Worm (Caenorhabditis elegans) whole organism, midembryonic: ENCODE measurements around the gene unc-45.

Experiments
- T22C8.4 ChIP-seq: fragments of 200-800 bp; sonication (Bioruptor generic); IDR thresholded peaks from 2 replicates; pipeline ENCODE4 v1.3.6; 2022; ENCODE audit warnings: missing genetic modification characterization, missing compliant biosample characterization
- cog-1 ChIP-seq: sonication (generic microtip); optimal IDR thresholded peaks from 2 replicates; lab custom pipeline; 2016; ENCODE audit warnings: missing genetic modification characterization, missing compliant biosample characterization
- flt-1 ChIP-seq: fragments of 200-800 bp; sonication (Bioruptor generic); IDR thresholded peaks from 2 replicates; pipeline ENCODE4 v1.3.6; 2022; ENCODE audit warnings: missing genetic modification characterization, missing compliant biosample characterization
- klf-2 ChIP-seq: fragments of 200-800 bp; sonication (Bioruptor generic); conservative IDR thresholded peaks from 2 replicates; pipeline ENCODE4 v1.3.6; 2022; ENCODE audit warnings: missing genetic modification reagents, missing genetic modification characterization, missing compliant biosample characterization
- med-1 ChIP-seq: sonication (generic microtip); optimal IDR thresholded peaks from 2 replicates; lab custom pipeline; 2017; ENCODE audit warnings: missing genetic modification characterization, mild to moderate bottlenecking, missing compliant biosample characterization, antibody characterized with exemption, missing genetic modification reagents; ENCODE audit not compliant: insufficient read depth
- ref-1 ChIP-seq: fragments of 200-800 bp; sonication (Bioruptor generic); conservative IDR thresholded peaks from 2 replicates; pipeline ENCODE4 v1.3.6; 2022; ENCODE audit warnings: missing genetic modification reagents, missing genetic modification characterization, missing compliant biosample characterization
- tab-1 ChIP-seq: fragments of 200-800 bp; sonication (Bioruptor generic); IDR thresholded peaks from 2 replicates; pipeline ENCODE4 v1.3.6; 2022; ENCODE audit warnings: missing genetic modification characterization, missing compliant biosample characterization
- ztf-23 ChIP-seq: fragments of 200-800 bp; sonication (Bioruptor generic); IDR thresholded peaks from 2 replicates; pipeline ENCODE4 v1.3.6; 2022; ENCODE audit warnings: missing genetic modification reagents, missing genetic modification characterization, missing compliant biosample characterization
- ztf-29 ChIP-seq: fragments of 200-800 bp; sonication (Bioruptor generic); IDR thresholded peaks from 2 replicates; pipeline ENCODE4 v1.3.6; 2022; ENCODE audit warnings: missing genetic modification reagents, missing genetic modification characterization, missing compliant biosample characterization

Gene unc-45

DNA sequence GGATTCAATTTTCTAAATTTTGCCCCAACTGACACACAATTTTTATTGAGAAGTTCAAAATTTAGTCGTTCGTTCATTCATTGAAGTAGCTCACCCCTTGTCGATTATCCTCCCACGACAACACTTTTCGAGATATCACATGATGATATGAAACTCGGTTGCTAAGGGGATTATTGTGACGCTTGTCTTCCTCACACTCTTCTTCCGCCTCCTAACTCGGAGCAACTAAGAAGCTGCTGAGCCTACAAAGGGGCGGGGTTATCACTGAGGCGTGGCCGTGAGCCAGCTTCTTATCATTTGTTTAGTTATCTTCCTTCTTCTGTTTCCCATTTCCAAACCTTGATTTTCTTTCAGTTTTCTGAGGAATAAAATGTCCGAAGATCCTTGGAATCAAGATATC is 7.8 kb upstream of the unc-45 start, which contains the start of gene F10C5.3:
Gene F10C5.3, plus strand, starts transcription at position 313 of the 400 bp plus-strand sequence.
- no peak for TF ChIP-seq ztf-23 (GFP tag; lab: Robert Waterston, UW)
- TF ChIP-seq ref-1 (GFP tag; lab: Robert Waterston, UW): no peak
- TF ChIP-seq med-1 (GFP tag; lab: Kevin White, UChicago): no peak
- TF ChIP-seq flt-1: no peak

- TF ChIP-seq ztf-23 (GFP tag; lab: Robert Waterston, UW) (no peak), T22C8.4 (GFP tag; lab: Robert Waterston, UW) (no peak), flt-1 (no peak)
Measured at ce11 chrIII:486077-486597, 5.2 kb upstream of the unc-45 start, which contains the start of gene nlp-32. TSS of gene nlp-32 (minus strand) at chrIII:486547.

DNA sequence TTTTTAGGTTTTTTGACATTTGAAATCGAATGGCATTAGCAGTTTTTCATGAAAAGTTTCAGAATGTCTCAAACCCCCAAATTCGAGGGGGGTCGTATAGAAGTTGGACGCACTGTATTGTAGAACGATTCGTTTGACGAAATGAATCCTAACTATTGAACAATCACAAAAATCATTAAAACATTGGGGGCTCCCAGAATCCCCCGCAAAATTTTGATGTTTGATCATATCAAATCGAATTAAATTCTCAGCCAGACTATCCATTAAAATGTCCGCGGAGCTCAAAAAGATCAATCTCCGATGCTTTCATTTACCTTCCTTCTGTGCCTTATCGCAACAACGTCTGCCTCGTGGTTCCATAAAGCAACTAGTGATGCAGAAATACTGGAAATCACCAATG is 2.9 kb upstream of the unc-45 start, which contains the start of gene F30H5.5:
Gene F30H5.5, plus strand, starts transcription at position 301 of the 400 bp plus-strand sequence.
- no peak for TF ChIP-seq T22C8.4 (GFP tag; lab: Robert Waterston, UW)
- no peak for TF ChIP-seq cog-1
- no peak for TF ChIP-seq ref-1 (GFP tag; lab: Robert Waterston, UW)
- TF ChIP-seq ztf-23 (GFP tag; lab: Robert Waterston, UW): no peak
- TF ChIP-seq med-1 (GFP tag; lab: Kevin White, UChicago): no peak
- no peak for TF ChIP-seq ztf-29
- TF ChIP-seq flt-1: no peak
- TF ChIP-seq tab-1 (GFP tag; lab: Robert Waterston, UW): no peak
- TF ChIP-seq klf-2: no peak

- TF ChIP-seq cog-1 (peak; percentile 93), flt-1 (peak; percentile 90), ref-1 (GFP tag; lab: Robert Waterston, UW) (peak; percentile 73), ztf-23 (GFP tag; lab: Robert Waterston, UW) (peak; percentile 95), klf-2 (peak; percentile 89), ztf-29 (peak; percentile 65), med-1 (GFP tag; lab: Kevin White, UChicago) (peak; percentile 54), tab-1 (GFP tag; lab: Robert Waterston, UW) (peak; percentile 91), T22C8.4 (GFP tag; lab: Robert Waterston, UW) (peak; percentile 83)
Measured at ce11 chrIII:502583-502982, 11.2 kb downstream of the unc-45 start.

DNA sequence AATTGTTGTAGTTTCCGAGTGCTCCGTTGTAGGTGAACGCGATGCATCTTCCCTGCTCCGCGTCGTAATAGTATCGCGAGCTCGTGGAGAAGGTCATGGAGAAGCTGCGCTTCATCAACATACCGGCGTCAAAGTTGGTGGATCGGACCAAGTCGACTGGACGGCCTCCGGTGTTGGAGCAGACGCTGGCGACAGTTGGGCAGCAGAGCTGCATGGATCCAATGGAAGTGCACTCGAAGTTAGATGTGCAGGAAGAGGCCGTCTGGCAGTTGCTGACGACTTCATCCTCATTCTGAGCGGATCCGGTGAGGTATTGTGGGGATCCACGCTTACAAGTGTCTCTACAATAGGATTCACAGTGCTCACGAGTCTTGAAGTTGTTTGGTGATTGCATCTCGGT is 17.7 kb downstream of the unc-45 start:
- no peak for TF ChIP-seq ref-1 (GFP tag; lab: Robert Waterston, UW)
- TF ChIP-seq ztf-23 (GFP tag; lab: Robert Waterston, UW): no peak
- TF ChIP-seq ztf-29: no peak
- TF ChIP-seq T22C8.4 (GFP tag; lab: Robert Waterston, UW): no peak
- no peak for TF ChIP-seq med-1 (GFP tag; lab: Kevin White, UChicago)
- no peak for TF ChIP-seq cog-1
- TF ChIP-seq flt-1: no peak

DNA sequence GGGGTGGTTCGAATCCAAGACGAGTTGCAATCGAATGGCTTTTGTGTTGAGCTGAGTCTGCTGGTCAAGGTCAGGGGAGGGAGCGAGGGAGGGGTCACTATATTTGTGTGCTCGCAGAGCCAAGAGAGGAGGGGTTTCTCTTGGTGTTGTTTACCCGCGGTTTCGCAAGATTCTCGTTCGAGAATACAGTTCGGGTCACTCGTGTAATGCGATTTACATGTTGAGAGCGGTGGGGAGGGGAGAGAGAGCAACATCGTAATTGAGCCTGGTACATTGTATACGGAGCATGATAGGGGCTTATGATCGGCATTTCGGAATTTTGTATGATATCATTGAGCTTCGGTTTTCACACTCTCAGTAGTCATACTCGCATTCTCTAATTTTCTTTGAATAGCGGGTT is 20.8 kb downstream of the unc-45 start, which contains the start of gene F30H5.3:
Gene F30H5.3, minus strand, starts transcription at position 101 of the 400 bp plus-strand sequence.
- TF ChIP-seq ztf-29 (no peak), flt-1 (no peak), tab-1 (GFP tag; lab: Robert Waterston, UW) (no peak), cog-1 (no peak), ztf-23 (GFP tag; lab: Robert Waterston, UW) (no peak), T22C8.4 (GFP tag; lab: Robert Waterston, UW) (no peak), ref-1 (GFP tag; lab: Robert Waterston, UW) (no peak), klf-2 (no peak), med-1 (GFP tag; lab: Kevin White, UChicago) (no peak)

DNA sequence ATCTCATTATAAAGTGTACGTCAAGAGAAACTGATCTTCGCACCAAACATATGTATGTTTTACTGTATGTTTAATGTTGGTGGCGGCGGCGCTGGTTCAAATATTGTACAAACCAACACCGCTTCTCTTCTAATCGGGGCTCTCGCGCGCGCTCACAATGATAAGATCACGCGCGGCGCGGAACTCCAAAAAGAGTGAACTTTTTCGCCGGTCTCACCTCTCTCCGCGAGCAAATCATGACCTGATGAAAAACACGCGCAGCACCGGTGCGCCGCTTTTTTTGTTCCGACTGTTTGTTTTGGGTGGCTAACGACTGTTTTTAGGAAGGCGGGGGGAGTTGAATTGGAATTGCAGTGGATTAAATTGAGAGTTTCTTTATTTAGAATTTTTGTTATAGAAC is 22.0 kb downstream of the unc-45 start:
- TF ChIP-seq T22C8.4 (GFP tag; lab: Robert Waterston, UW) (no peak), tab-1 (GFP tag; lab: Robert Waterston, UW) (no peak), cog-1 (no peak), klf-2 (no peak), ztf-23 (GFP tag; lab: Robert Waterston, UW) (no peak), ref-1 (GFP tag; lab: Robert Waterston, UW) (no peak), ztf-29 (no peak), flt-1 (no peak), med-1 (GFP tag; lab: Kevin White, UChicago) (no peak)

ce11 chrIII:523944-524343 is 32.6 kb downstream of the unc-45 start, which contains the start of gene T22F7.3:
TSS of gene T22F7.3 (minus strand) at chrIII:524044.
- no peak for TF ChIP-seq flt-1
- TF ChIP-seq T22C8.4 (GFP tag; lab: Robert Waterston, UW): no peak
- TF ChIP-seq med-1 (GFP tag; lab: Kevin White, UChicago): no peak
- no peak for TF ChIP-seq cog-1
- no peak for TF ChIP-seq ref-1 (GFP tag; lab: Robert Waterston, UW)
- TF ChIP-seq tab-1 (GFP tag; lab: Robert Waterston, UW): no peak
- TF ChIP-seq ztf-23 (GFP tag; lab: Robert Waterston, UW): no peak
- no peak for TF ChIP-seq ztf-29
- no peak for TF ChIP-seq klf-2

ce11 chrIII:526824-527223 is 35.5 kb downstream of the unc-45 start, which contains the start of gene T22F7.4:
TSS of gene T22F7.4 (minus strand) at chrIII:526924.
- no peak for TF ChIP-seq klf-2
- TF ChIP-seq ref-1 (GFP tag; lab: Robert Waterston, UW): no peak
- no peak for TF ChIP-seq ztf-23 (GFP tag; lab: Robert Waterston, UW)
- no peak for TF ChIP-seq tab-1 (GFP tag; lab: Robert Waterston, UW)
- no peak for TF ChIP-seq ztf-29
- no peak for TF ChIP-seq cog-1
- TF ChIP-seq med-1 (GFP tag; lab: Kevin White, UChicago): no peak
- TF ChIP-seq T22C8.4 (GFP tag; lab: Robert Waterston, UW): no peak
- TF ChIP-seq flt-1: no peak

DNA sequence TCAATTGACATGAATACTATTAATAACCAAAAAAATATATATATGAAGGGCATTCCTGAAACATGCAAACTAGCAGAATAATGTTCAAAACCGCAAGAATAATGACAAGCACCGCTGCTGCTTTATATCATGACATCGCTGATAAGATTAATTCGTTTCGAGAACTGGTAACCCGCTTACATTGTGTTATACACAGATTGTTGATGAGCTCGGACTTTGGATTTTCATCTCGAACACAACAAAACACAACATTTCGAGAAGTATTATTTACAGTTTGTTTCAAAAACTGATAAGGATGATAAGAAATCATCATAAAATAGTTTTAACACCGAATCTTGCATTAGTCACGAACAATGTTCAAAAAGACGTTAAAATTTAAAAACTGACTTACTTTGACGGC is 39.6 kb downstream of the unc-45 start:
- no peak for TF ChIP-seq ref-1 (GFP tag; lab: Robert Waterston, UW)
- TF ChIP-seq T22C8.4 (GFP tag; lab: Robert Waterston, UW): no peak
- no peak for TF ChIP-seq ztf-29
- no peak for TF ChIP-seq med-1 (GFP tag; lab: Kevin White, UChicago)
- no peak for TF ChIP-seq klf-2
- no peak for TF ChIP-seq flt-1
